Fruit fly (Drosophila melanogaster): ENCODE measurements around the gene mthl7.
A peak's percentile ranks its signal among the peaks of the same experiment; 100 is the strongest.

Gene mthl7

DNA sequence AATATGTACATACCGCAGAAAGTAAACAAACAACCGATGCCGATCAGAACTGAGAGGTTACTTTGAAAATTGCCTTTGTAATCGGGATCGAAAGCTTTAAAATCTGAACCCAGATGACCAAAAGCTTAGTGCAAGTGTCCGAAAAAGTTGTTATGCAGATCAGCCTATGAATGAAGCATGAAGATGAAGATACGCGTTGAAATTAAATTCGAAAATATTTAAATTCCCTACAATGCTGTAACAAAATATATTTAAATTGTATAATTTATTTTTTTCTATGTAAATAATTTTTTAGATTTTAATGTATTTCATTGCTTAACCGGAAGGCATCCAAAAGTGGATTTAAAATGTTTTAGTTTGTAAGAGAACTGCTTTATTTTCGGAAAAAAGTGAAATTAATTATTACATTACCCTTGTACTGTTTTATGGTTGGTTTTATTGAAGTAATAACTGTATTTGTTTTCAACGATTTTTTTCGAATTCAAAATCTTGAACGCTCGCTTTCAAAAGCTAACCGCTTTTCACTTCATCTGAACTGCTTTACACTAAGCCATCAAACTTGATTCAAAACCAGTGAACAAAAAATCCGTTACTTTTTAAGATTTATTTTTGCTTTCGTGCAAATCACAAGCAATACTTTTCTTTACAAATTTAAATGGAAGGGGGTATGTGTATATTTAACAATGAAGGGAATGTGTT lies 20.4 kb downstream of the mthl7 start, which contains the start of gene CG43886:
CG43886 (minus strand) TSS at position 51 of the 699 bp plus-strand sequence.
- TF ChIP-seq vvl (GFP tag; IDR thresholded peaks at IDR 0.05) (peak; percentile 49; the same call in 1 of the 2 replicates), Dp (GFP tag; optimal IDR thresholded peaks at IDR 0.05) (peak; percentile 41), CG3995 (GFP tag; optimal IDR thresholded peaks at IDR 0.05) (peak; percentile 6), CG4404 (GFP tag; IDR thresholded peaks at IDR 0.05) (no peak), CG10209 (GFP tag; optimal IDR thresholded peaks at IDR 0.05) (no peak), Myb (GFP tag; optimal IDR thresholded peaks at IDR 0.05) (peak; percentile 99), crp (GFP tag; optimal IDR thresholded peaks at IDR 0.05) (peak in 1 of 2 experiments; percentile 8), pzg (GFP tag; optimal IDR thresholded peaks at IDR 0.05) (peak; percentile 21), Ets65A (GFP tag) (peak; percentile 72), CG31365 (tag; optimal IDR thresholded peaks at IDR 0.05) (peak; percentile 88), CoRest (tag; optimal IDR thresholded peaks at IDR 0.05) (peak; percentile 21), CG18011 (GFP tag; optimal IDR thresholded peaks at IDR 0.05) (peak; percentile 96), H2.0 (GFP tag; IDR thresholded peaks at IDR 0.05) (no peak), Abd-B (GFP tag; optimal IDR thresholded peaks at IDR 0.05) (peak; percentile 60)

DNA sequence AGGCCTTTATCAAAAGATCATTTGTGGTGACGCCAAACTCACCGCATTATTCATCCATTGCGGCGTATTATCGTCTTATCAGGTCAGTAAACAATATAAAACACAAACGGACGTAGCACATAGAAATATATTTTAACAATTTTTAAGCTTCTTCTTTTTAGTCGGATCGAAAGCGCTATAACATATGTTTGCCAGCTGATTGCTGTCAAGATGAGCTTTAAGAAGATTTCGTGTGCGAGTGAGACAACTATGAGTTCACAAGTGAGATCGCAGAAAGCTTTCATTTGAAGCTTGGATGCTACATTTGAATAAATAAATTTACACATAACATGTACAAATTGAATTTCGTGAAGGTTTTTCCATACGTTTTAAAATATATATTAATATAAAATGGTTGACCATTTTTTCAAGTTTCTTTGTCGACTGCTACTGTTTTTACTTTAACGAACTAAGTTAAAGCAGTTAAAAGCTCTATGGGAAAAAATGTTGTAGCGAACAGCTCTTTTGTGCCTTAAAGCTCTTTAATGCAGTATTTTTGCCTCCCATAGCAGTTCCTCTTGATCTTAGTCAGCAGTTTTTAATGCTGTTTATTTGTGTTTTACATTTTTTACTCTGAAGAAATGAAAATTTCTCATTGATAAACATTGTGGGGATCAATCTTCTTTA lies 21.5 kb downstream of the mthl7 start, which contains the start of gene CG42445:
CG42445 (minus strand) TSS at position 186 of the 666 bp plus-strand sequence.
- TF ChIP-seq Dip3 (GFP tag; optimal IDR thresholded peaks at IDR 0.05) (no peak), lbe (GFP tag; optimal IDR thresholded peaks at IDR 0.05) (peak; percentile 53), Nf-YC (tag; optimal IDR thresholded peaks at IDR 0.05) (peak; percentile 20), Atf6 (GFP tag; IDR thresholded peaks at IDR 0.05) (no peak), CG13287 (GFP tag; IDR thresholded peaks at IDR 0.05; ENCODE audit: partially characterized antibody) (0 out of 2 replicates have a peak, but pooled peaks have one; percentile 14), MBD-R2 (GFP tag; IDR thresholded peaks at IDR 0.05) (peak; percentile 35; the same call in 1 of the 2 replicates), crp (GFP tag; optimal IDR thresholded peaks at IDR 0.05) (peak in 1 of 2 experiments; percentile 84), CG17385 (GFP tag; optimal IDR thresholded peaks at IDR 0.05) (peak; percentile 61), CG18011 (GFP tag; optimal IDR thresholded peaks at IDR 0.05) (peak; percentile 96), gt (GFP tag; IDR thresholded peaks at IDR 0.05) (no peak), Myb (GFP tag; optimal IDR thresholded peaks at IDR 0.05) (peak; percentile 69), CG31365 (tag; optimal IDR thresholded peaks at IDR 0.05) (peak; percentile 54), pzg (GFP tag; optimal IDR thresholded peaks at IDR 0.05) (peak; percentile 10), CG34224 (GFP tag; IDR thresholded peaks at IDR 0.05; ENCODE audit: partially characterized antibody) (0 out of 3 replicates have a peak, but pooled peaks have one; percentile 18), CG10321 (GFP tag; IDR thresholded peaks at IDR 0.05) (peak; percentile 81), CG15011 (GFP tag; optimal IDR thresholded peaks at IDR 0.05) (no peak), D19A (tag; optimal IDR thresholded peaks at IDR 0.05) (peak; percentile 29)

DNA sequence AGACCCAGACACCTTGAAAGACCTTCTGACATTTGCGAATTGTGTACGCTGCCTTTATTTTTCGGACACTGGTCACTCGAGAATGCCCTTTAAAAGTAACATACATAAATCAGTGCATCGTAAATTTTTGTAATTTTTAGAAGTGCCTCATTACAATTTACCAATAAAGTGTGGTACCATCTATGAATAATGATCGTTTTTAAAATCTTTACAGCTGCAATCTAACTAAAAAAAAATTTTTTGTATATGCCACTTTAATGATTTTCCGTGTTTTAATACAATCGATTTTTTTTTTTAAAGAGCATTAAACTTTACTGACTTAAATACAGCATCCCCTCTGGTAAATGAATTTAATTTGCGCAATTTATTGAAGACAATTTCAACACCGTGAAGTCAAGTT lies 23.2 kb downstream of the mthl7 start:
- TF ChIP-seq Taf1 (GFP tag; IDR thresholded peaks at IDR 0.05) (no peak), bcd (GFP tag; optimal IDR thresholded peaks at IDR 0.05) (no peak), lmd (GFP tag; IDR thresholded peaks at IDR 0.05) (no peak), sisA (GFP tag; IDR thresholded peaks at IDR 0.05) (no peak), CG12659 (GFP tag; optimal IDR thresholded peaks at IDR 0.05) (no peak), CG7745 (tag; optimal IDR thresholded peaks at IDR 0.05) (no peak), Usf (GFP tag; optimal IDR thresholded peaks at IDR 0.05) (no peak), Atf6 (GFP tag; IDR thresholded peaks at IDR 0.05) (no peak), slp2 (GFP tag; optimal IDR thresholded peaks at IDR 0.05) (no peak), CG13287 (GFP tag; IDR thresholded peaks at IDR 0.05; ENCODE audit: partially characterized antibody) (no peak), CG10959 (GFP tag; IDR thresholded peaks at IDR 0.05) (no peak), dmrt11E (tag; optimal IDR thresholded peaks at IDR 0.05) (no peak), CHES-1-like (GFP tag; optimal IDR thresholded peaks at IDR 0.05) (no peak), nerfin-2 (GFP tag; IDR thresholded peaks at IDR 0.05; ENCODE audit: partially characterized antibody) (no peak), CG14441 (GFP tag; IDR thresholded peaks at IDR 0.05) (no peak), NC2α (GFP tag; optimal IDR thresholded peaks at IDR 0.05) (no peak), caup (GFP tag; optimal IDR thresholded peaks at IDR 0.05; ENCODE audit: severe bottlenecking) (no peak), zen (tag; optimal IDR thresholded peaks at IDR 0.05) (no peak), CG11247 (GFP tag; IDR thresholded peaks at IDR 0.05) (no peak), CG15514 (GFP tag; optimal IDR thresholded peaks at IDR 0.05) (no peak)
